Fruit fly (Drosophila melanogaster): ENCODE data around the gene RfC38.

DNA sequence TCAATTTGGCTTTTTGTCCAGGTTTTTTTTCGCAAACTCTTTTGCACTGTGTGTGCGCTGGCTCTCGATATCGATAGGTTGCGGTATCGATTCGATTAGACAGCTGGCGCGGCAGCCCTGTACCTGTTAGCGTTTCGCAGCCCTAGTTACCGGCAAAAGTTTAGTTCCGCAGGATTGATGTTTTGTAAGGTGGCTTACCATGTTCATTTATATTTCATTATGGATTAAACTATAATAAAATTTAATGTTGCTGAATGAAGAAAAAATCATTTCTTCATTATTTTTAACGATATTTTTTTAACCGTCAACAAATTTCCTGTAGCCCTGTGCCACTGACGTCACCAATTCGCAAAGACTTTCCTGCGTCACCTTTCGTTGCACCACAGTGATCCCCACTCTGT, 23.9 kb downstream of the RfC38 start, which contains the start of gene Reps:
- peak; percentile 99 for TF ChIP-seq CG10654 (GFP tag; optimal IDR thresholded peaks at IDR 0.05)
- peak; percentile 88 for TF ChIP-seq Nf-YC (tag; optimal IDR thresholded peaks at IDR 0.05)
- TF ChIP-seq CTCF (GFP tag; optimal IDR thresholded peaks at IDR 0.05) = peak; percentile 71
